Fruit fly (Drosophila melanogaster): ENCODE data around the gene put.

DNA sequence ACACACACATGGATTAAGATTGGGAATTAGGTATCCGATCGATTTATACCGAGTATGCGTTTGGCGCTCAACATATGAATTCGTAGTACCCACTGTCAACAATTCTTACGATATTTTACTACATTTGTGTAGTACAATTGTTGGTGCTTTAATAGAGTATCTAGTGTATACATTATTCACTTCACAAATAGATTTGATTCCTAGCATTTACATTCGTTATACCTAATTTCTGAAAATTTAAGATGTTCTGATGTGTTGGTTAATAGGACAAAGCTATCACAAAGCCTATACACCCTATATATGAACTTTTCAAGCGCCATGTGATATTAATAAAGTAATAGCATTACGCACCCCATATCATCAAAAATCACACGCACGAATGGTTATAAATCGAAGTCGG is 832 bp downstream of the put start:
- no peak for TF ChIP-seq CG1620 (GFP tag; optimal IDR thresholded peaks at IDR 0.05)
- TF ChIP-seq kay (GFP tag; ENCODE audit: borderline replicate concordance), result no peak
- TF ChIP-seq toe (GFP tag; optimal IDR thresholded peaks at IDR 0.05), result no peak
- no peak for TF ChIP-seq Hr96 (GFP tag; optimal IDR thresholded peaks at IDR 0.05)
- TF ChIP-seq CG12768 (GFP tag; optimal IDR thresholded peaks at IDR 0.05), result no peak
- TF ChIP-seq CG11617 (GFP tag; optimal IDR thresholded peaks at IDR 0.05), result no peak
- no peak for TF ChIP-seq cnc (optimal IDR thresholded peaks at IDR 0.05)
- no peak for TF ChIP-seq bab1 (GFP tag; optimal IDR thresholded peaks at IDR 0.05)
- no peak for TF ChIP-seq CG7045 (GFP tag; optimal IDR thresholded peaks at IDR 0.05)
- TF ChIP-seq pad (GFP tag; optimal IDR thresholded peaks at IDR 0.05), result no peak
- TF ChIP-seq Clk (GFP tag; optimal IDR thresholded peaks at IDR 0.05), result no peak
